In genomic region chrX:18499679-18500187, dm6 we compare ENCODE assay signal across 1 fruit fly cellular context.
A peak's percentile ranks its signal among the peaks of the same experiment; 100 is the strongest.
TF ChIP-seq lines count a peak whose summit lies in the region.

Pgant7 (minus strand) TSS chrX:18499986.
Xrcc2 (plus strand) TSS chrX:18500127.

TF ChIP-seq in whole organism, embryonic, 481 proteins besides CTCF, POLR2A, EP300 and RAD21 (continued from another document and continues in another):
- no peak for TF ChIP-seq CG32767 (GFP tag; IDR thresholded peaks at IDR 0.05; lab: Robert Waterston, UW)
- peak; percentile 56 for TF ChIP-seq trem (tag; optimal IDR thresholded peaks at IDR 0.05; lab: Kevin White, UChicago)
- no peak for TF ChIP-seq CG17912 (GFP tag; optimal IDR thresholded peaks at IDR 0.05; lab: Kevin White, UChicago)
- no peak for TF ChIP-seq Hand (GFP tag; optimal IDR thresholded peaks at IDR 0.05; lab: Kevin White, UChicago)
- TF ChIP-seq unc-4 (GFP tag; IDR thresholded peaks at IDR 0.05; lab: Robert Waterston, UW; ENCODE audit: partially characterized antibody): peak; percentile 69; the same call in 1 of the 2 replicates
- TF ChIP-seq CG11456 (GFP tag; IDR thresholded peaks at IDR 0.05; lab: Robert Waterston, UW): no peak
- peak; percentile 82 for TF ChIP-seq nerfin-2 (GFP tag; IDR thresholded peaks at IDR 0.05; lab: Robert Waterston, UW; ENCODE audit: partially characterized antibody)
- no peak for TF ChIP-seq H15 (GFP tag; IDR thresholded peaks at IDR 0.05; lab: Robert Waterston, UW)
- TF ChIP-seq pros (GFP tag; optimal IDR thresholded peaks at IDR 0.05; lab: Kevin White, UChicago): no peak
- no peak for TF ChIP-seq Bdp1 (GFP tag; optimal IDR thresholded peaks at IDR 0.05; lab: Kevin White, UChicago)
- TF ChIP-seq CG11247 (GFP tag; IDR thresholded peaks at IDR 0.05; lab: Robert Waterston, UW): no peak
- TF ChIP-seq fru (optimal IDR thresholded peaks at IDR 0.05; lab: Kevin White, UChicago): no peak
- TF ChIP-seq CG10147 (GFP tag; optimal IDR thresholded peaks at IDR 0.05; lab: Kevin White, UChicago): no peak
- TF ChIP-seq shn (GFP tag; optimal IDR thresholded peaks at IDR 0.05; lab: Kevin White, UChicago): no peak
- TF ChIP-seq Dref (GFP tag; IDR thresholded peaks at IDR 0.05; lab: Robert Waterston, UW): peak; percentile 71
- no peak for TF ChIP-seq CG12219 (GFP tag; optimal IDR thresholded peaks at IDR 0.05; lab: Kevin White, UChicago)
- no peak for TF ChIP-seq CG7372 (GFP tag; IDR thresholded peaks at IDR 0.05; lab: Robert Waterston, UW)
- TF ChIP-seq dysf (GFP tag; IDR thresholded peaks at IDR 0.05; lab: Robert Waterston, UW): no peak
- TF ChIP-seq cato (GFP tag; optimal IDR thresholded peaks at IDR 0.05; lab: Kevin White, UChicago; ENCODE audit: borderline replicate concordance): no peak
- peak; percentile 59; the same call in 1 of the 2 replicates for TF ChIP-seq tna (GFP tag; IDR thresholded peaks at IDR 0.05; lab: Robert Waterston, UW; ENCODE audit: partially characterized antibody)
- peak; percentile 67; the same call in 2 of the 3 replicates for TF ChIP-seq CG34422 (GFP tag; IDR thresholded peaks at IDR 0.05; lab: Robert Waterston, UW)
- no peak for TF ChIP-seq Hmx (GFP tag; optimal IDR thresholded peaks at IDR 0.05; lab: Kevin White, UChicago)
- no peak for TF ChIP-seq croc (GFP tag; conservative IDR thresholded peaks at IDR 0.05; lab: Robert Waterston, UW)
- no peak for TF ChIP-seq CG3407 (GFP tag; optimal IDR thresholded peaks at IDR 0.05; lab: Kevin White, UChicago)
- TF ChIP-seq Sry-δ (GFP tag; optimal IDR thresholded peaks at IDR 0.05; lab: Kevin White, UChicago): peak; percentile 72
- TF ChIP-seq ken (GFP tag; IDR thresholded peaks at IDR 0.05; lab: Robert Waterston, UW): no peak
- no peak for TF ChIP-seq Neu2 (GFP tag; optimal IDR thresholded peaks at IDR 0.05; lab: Kevin White, UChicago; ENCODE audit: borderline replicate concordance)
- TF ChIP-seq sqz (GFP tag; optimal IDR thresholded peaks at IDR 0.05; lab: Kevin White, UChicago): peak; percentile 26
- peak; percentile 42 for TF ChIP-seq CG4617 (GFP tag; optimal IDR thresholded peaks at IDR 0.05; lab: Kevin White, UChicago; ENCODE audit: borderline replicate concordance)
- no peak for TF ChIP-seq tll (GFP tag; optimal IDR thresholded peaks at IDR 0.05; lab: Kevin White, UChicago)
- peak; percentile 7 for TF ChIP-seq CG30020 (tag; optimal IDR thresholded peaks at IDR 0.05; lab: Kevin White, UChicago)
- TF ChIP-seq ewg (GFP tag; optimal IDR thresholded peaks at IDR 0.05; lab: Kevin White, UChicago): no peak
- TF ChIP-seq NfI (GFP tag; optimal IDR thresholded peaks at IDR 0.05; lab: Kevin White, UChicago): no peak
- TF ChIP-seq HLH4C (GFP tag; IDR thresholded peaks at IDR 0.05; lab: Robert Waterston, UW; ENCODE audit: partially characterized antibody): peak; percentile 85
- no peak for TF ChIP-seq Ets97D (GFP tag; optimal IDR thresholded peaks at IDR 0.05; lab: Kevin White, UChicago)
- no peak for TF ChIP-seq klu (GFP tag; IDR thresholded peaks at IDR 0.05; lab: Robert Waterston, UW)
- TF ChIP-seq Max (GFP tag; optimal IDR thresholded peaks at IDR 0.05; lab: Kevin White, UChicago): no peak
- TF ChIP-seq otp (GFP tag; IDR thresholded peaks at IDR 0.05; lab: Robert Waterston, UW): no peak
- no peak for TF ChIP-seq Hr39 (optimal IDR thresholded peaks at IDR 0.05; lab: Kevin White, UChicago)
- peak; percentile 10 for TF ChIP-seq nmo (GFP tag; optimal IDR thresholded peaks at IDR 0.05; lab: Kevin White, UChicago)
- TF ChIP-seq CG9876 (GFP tag; optimal IDR thresholded peaks at IDR 0.05; lab: Kevin White, UChicago): no peak
- TF ChIP-seq CG13775 (GFP tag; optimal IDR thresholded peaks at IDR 0.05; lab: Kevin White, UChicago): no peak
- TF ChIP-seq Drgx (GFP tag; IDR thresholded peaks at IDR 0.05; lab: Robert Waterston, UW): no peak
- no peak for TF ChIP-seq CG18262 (tag; optimal IDR thresholded peaks at IDR 0.05; lab: Kevin White, UChicago)
- no peak for TF ChIP-seq jumu (GFP tag; optimal IDR thresholded peaks at IDR 0.05; lab: Kevin White, UChicago)
- TF ChIP-seq CG17328 (GFP tag; IDR thresholded peaks at IDR 0.05; lab: Robert Waterston, UW): no peak
- TF ChIP-seq so (GFP tag; IDR thresholded peaks at IDR 0.05; lab: Robert Waterston, UW): no peak
- TF ChIP-seq MESR4 (GFP tag; optimal IDR thresholded peaks at IDR 0.05; lab: Kevin White, UChicago): peak; percentile 60
- no peak for TF ChIP-seq sr (GFP tag; IDR thresholded peaks at IDR 0.05; lab: Robert Waterston, UW)
- TF ChIP-seq Sox102F (GFP tag; optimal IDR thresholded peaks at IDR 0.05; lab: Kevin White, UChicago): no peak
- no peak for TF ChIP-seq CG12769 (tag; optimal IDR thresholded peaks at IDR 0.05; lab: Kevin White, UChicago)
- TF ChIP-seq CG13424 (tag; optimal IDR thresholded peaks at IDR 0.05; lab: Kevin White, UChicago): no peak
- no peak for TF ChIP-seq CG6175 (GFP tag; IDR thresholded peaks at IDR 0.05; lab: Robert Waterston, UW)
- TF ChIP-seq dati (GFP tag; IDR thresholded peaks at IDR 0.05; lab: Robert Waterston, UW): no peak
- peak; percentile 74 for TF ChIP-seq YL-1 (GFP tag; optimal IDR thresholded peaks at IDR 0.05; lab: Kevin White, UChicago)
- no peak for TF ChIP-seq CG10959 (GFP tag; IDR thresholded peaks at IDR 0.05; lab: Robert Waterston, UW)
- TF ChIP-seq ind (GFP tag; optimal IDR thresholded peaks at IDR 0.05; lab: Kevin White, UChicago): no peak
- peak; percentile 76; the same call in 2 of the 3 replicates for TF ChIP-seq CG34224 (GFP tag; IDR thresholded peaks at IDR 0.05; lab: Robert Waterston, UW; ENCODE audit: partially characterized antibody)
- TF ChIP-seq ems (GFP tag; optimal IDR thresholded peaks at IDR 0.05; lab: Kevin White, UChicago): no peak
- no peak for TF ChIP-seq CG2678 (tag; optimal IDR thresholded peaks at IDR 0.05; lab: Kevin White, UChicago)
- no peak for TF ChIP-seq ranshi (GFP tag; IDR thresholded peaks at IDR 0.05; lab: Robert Waterston, UW)
- peak; percentile 92 for TF ChIP-seq CG17186 (GFP tag; optimal IDR thresholded peaks at IDR 0.05; lab: Kevin White, UChicago)
- no peak for TF ChIP-seq cad (GFP tag; optimal IDR thresholded peaks at IDR 0.05; lab: Kevin White, UChicago)
- TF ChIP-seq Dek (tag; optimal IDR thresholded peaks at IDR 0.05; lab: Kevin White, UChicago): no peak
- no peak for TF ChIP-seq CG7987 (GFP tag; optimal IDR thresholded peaks at IDR 0.05; lab: Kevin White, UChicago)
- peak; percentile 65; the same call in 1 of the 2 replicates for TF ChIP-seq MBD-R2 (GFP tag; IDR thresholded peaks at IDR 0.05; lab: Robert Waterston, UW)
- no peak for TF ChIP-seq Elba2 (GFP tag; optimal IDR thresholded peaks at IDR 0.05; lab: Kevin White, UChicago)
- no peak for TF ChIP-seq CG6689 (GFP tag; IDR thresholded peaks at IDR 0.05; lab: Robert Waterston, UW)
- no peak for TF ChIP-seq Usf (GFP tag; optimal IDR thresholded peaks at IDR 0.05; lab: Kevin White, UChicago)
- no peak for TF ChIP-seq CG13894 (tag; optimal IDR thresholded peaks at IDR 0.05; lab: Kevin White, UChicago)
- no peak for TF ChIP-seq Kr (GFP tag; optimal IDR thresholded peaks at IDR 0.05; lab: Kevin White, UChicago)
- no peak for TF ChIP-seq Gsc (GFP tag; IDR thresholded peaks at IDR 0.05; lab: Robert Waterston, UW)
- no peak for TF ChIP-seq C15 (GFP tag; IDR thresholded peaks at IDR 0.05; lab: Robert Waterston, UW)
- no peak for TF ChIP-seq CG3847 (GFP tag; IDR thresholded peaks at IDR 0.05; lab: Robert Waterston, UW)
- TF ChIP-seq gsb (GFP tag; IDR thresholded peaks at IDR 0.05; lab: Robert Waterston, UW): no peak
- TF ChIP-seq sim (GFP tag; IDR thresholded peaks at IDR 0.05; lab: Robert Waterston, UW): no peak
- TF ChIP-seq Nf-YC (tag; optimal IDR thresholded peaks at IDR 0.05; lab: Kevin White, UChicago): no peak
- TF ChIP-seq CG10321 (GFP tag; IDR thresholded peaks at IDR 0.05; lab: Robert Waterston, UW): no peak
- TF ChIP-seq CG16863 (GFP tag; optimal IDR thresholded peaks at IDR 0.05; lab: Kevin White, UChicago): no peak
- peak; percentile 67 for TF ChIP-seq kah (GFP tag; optimal IDR thresholded peaks at IDR 0.05; lab: Kevin White, UChicago)
- no peak for TF ChIP-seq Hsf (GFP tag; optimal IDR thresholded peaks at IDR 0.05; lab: Kevin White, UChicago)
- no peak for TF ChIP-seq CG6683 (GFP tag; optimal IDR thresholded peaks at IDR 0.05; lab: Kevin White, UChicago)
- no peak for TF ChIP-seq p53 (GFP tag; optimal IDR thresholded peaks at IDR 0.05; lab: Kevin White, UChicago)
- TF ChIP-seq rib (GFP tag; IDR thresholded peaks at IDR 0.05; lab: Robert Waterston, UW): no peak
- no peak for TF ChIP-seq Lim3 (GFP tag; IDR thresholded peaks at IDR 0.05; lab: Robert Waterston, UW)
- no peak for TF ChIP-seq CG7928 (GFP tag; optimal IDR thresholded peaks at IDR 0.05; lab: Kevin White, UChicago)
- no peak for TF ChIP-seq dm (GFP tag; optimal IDR thresholded peaks at IDR 0.05; lab: Kevin White, UChicago)
- TF ChIP-seq CG8944 (GFP tag; optimal IDR thresholded peaks at IDR 0.05; lab: Kevin White, UChicago): no peak
- TF ChIP-seq CG3726 (GFP tag; IDR thresholded peaks at IDR 0.05; lab: Robert Waterston, UW): no peak
- TF ChIP-seq az2 (GFP tag; optimal IDR thresholded peaks at IDR 0.05; lab: Kevin White, UChicago): no peak
- peak; percentile 39 for TF ChIP-seq phol (tag; optimal IDR thresholded peaks at IDR 0.05; lab: Kevin White, UChicago)
- TF ChIP-seq CG31388 (GFP tag; optimal IDR thresholded peaks at IDR 0.05; lab: Kevin White, UChicago): no peak
- TF ChIP-seq ato (GFP tag; IDR thresholded peaks at IDR 0.05; lab: Robert Waterston, UW; ENCODE audit: partially characterized antibody): peak; percentile 44; the same call in 1 of the 2 replicates
- peak; percentile 65 for TF ChIP-seq knrl (GFP tag; IDR thresholded peaks at IDR 0.05; lab: Robert Waterston, UW; ENCODE audit: partially characterized antibody)
- no peak for TF ChIP-seq CG2202 (tag; optimal IDR thresholded peaks at IDR 0.05; lab: Kevin White, UChicago)
- no peak for TF ChIP-seq peb (GFP tag; IDR thresholded peaks at IDR 0.05; lab: Robert Waterston, UW)
- peak; percentile 65 for TF ChIP-seq pzg (GFP tag; optimal IDR thresholded peaks at IDR 0.05; lab: Kevin White, UChicago)
- no peak for TF ChIP-seq CG9215 (GFP tag; IDR thresholded peaks at IDR 0.05; lab: Robert Waterston, UW)
- peak; percentile 88 for TF ChIP-seq gfzf (GFP tag; optimal IDR thresholded peaks at IDR 0.05; lab: Kevin White, UChicago)
- TF ChIP-seq CG10431 (GFP tag; optimal IDR thresholded peaks at IDR 0.05; lab: Kevin White, UChicago): peak; percentile 14
- TF ChIP-seq Hmr (GFP tag; optimal IDR thresholded peaks at IDR 0.05; lab: Kevin White, UChicago): no peak
- no peak for TF ChIP-seq chn (GFP tag; optimal IDR thresholded peaks at IDR 0.05; lab: Kevin White, UChicago)
- TF ChIP-seq fd64A (GFP tag; optimal IDR thresholded peaks at IDR 0.05; lab: Kevin White, UChicago): no peak
- TF ChIP-seq Lhr (GFP tag; optimal IDR thresholded peaks at IDR 0.05; lab: Kevin White, UChicago): peak; percentile 26
- TF ChIP-seq CG2120 (GFP tag; optimal IDR thresholded peaks at IDR 0.05; lab: Kevin White, UChicago): no peak
- TF ChIP-seq Dip3 (GFP tag; optimal IDR thresholded peaks at IDR 0.05; lab: Kevin White, UChicago): no peak
- no peak for TF ChIP-seq wek (GFP tag; optimal IDR thresholded peaks at IDR 0.05; lab: Kevin White, UChicago)
- TF ChIP-seq run (tag; optimal IDR thresholded peaks at IDR 0.05; lab: Kevin White, UChicago): no peak
- 0 out of 3 replicates have a peak, but pooled peaks have one; percentile 26 for TF ChIP-seq row (GFP tag; IDR thresholded peaks at IDR 0.05; lab: Robert Waterston, UW)
- TF ChIP-seq pho (GFP tag; optimal IDR thresholded peaks at IDR 0.05; lab: Kevin White, UChicago): no peak
- no peak for TF ChIP-seq ci (GFP tag; IDR thresholded peaks at IDR 0.05; lab: Robert Waterston, UW)
- no peak for TF ChIP-seq zfh1 (GFP tag; IDR thresholded peaks at IDR 0.05; lab: Robert Waterston, UW)
- no peak for TF ChIP-seq CG12744 (GFP tag; optimal IDR thresholded peaks at IDR 0.05; lab: Kevin White, UChicago)
- peak; percentile 69; the same call in 2 of the 3 replicates for TF ChIP-seq CG6791 (GFP tag; IDR thresholded peaks at IDR 0.05; lab: Robert Waterston, UW; ENCODE audit: partially characterized antibody)
- TF ChIP-seq Xbp1 (GFP tag; optimal IDR thresholded peaks at IDR 0.05; lab: Kevin White, UChicago): no peak
- no peak for TF ChIP-seq al (GFP tag; IDR thresholded peaks at IDR 0.05; lab: Robert Waterston, UW)
- TF ChIP-seq ssp (GFP tag; IDR thresholded peaks at IDR 0.05; lab: Robert Waterston, UW): no peak
- TF ChIP-seq CG2129 (GFP tag; IDR thresholded peaks at IDR 0.05; lab: Robert Waterston, UW; ENCODE audit: partially characterized antibody): peak; percentile 34; the same call in 1 of the 2 replicates
- no peak for TF ChIP-seq pan (optimal IDR thresholded peaks at IDR 0.05; lab: Kevin White, UChicago)
- peak in 1 of 2 experiments; percentile 59 for TF ChIP-seq pan (GFP tag; optimal IDR thresholded peaks at IDR 0.05 in 1 of 2, IDR thresholded peaks at IDR 0.05 in 1 of 2)
- TF ChIP-seq unpg (GFP tag; optimal IDR thresholded peaks at IDR 0.05; lab: Kevin White, UChicago): no peak
- no peak for TF ChIP-seq Xrp1 (GFP tag; IDR thresholded peaks at IDR 0.05; lab: Robert Waterston, UW)
- TF ChIP-seq br (optimal IDR thresholded peaks at IDR 0.05; lab: Kevin White, UChicago): no peak
- TF ChIP-seq ash1 (GFP tag; optimal IDR thresholded peaks at IDR 0.05; lab: Kevin White, UChicago): no peak
- TF ChIP-seq CG11696 (GFP tag; IDR thresholded peaks at IDR 0.05; lab: Robert Waterston, UW): no peak
- TF ChIP-seq slp2 (GFP tag; optimal IDR thresholded peaks at IDR 0.05; lab: Kevin White, UChicago): no peak
- peak; percentile 48; the same call in 1 of the 3 replicates for TF ChIP-seq mld (GFP tag; IDR thresholded peaks at IDR 0.05; lab: Robert Waterston, UW; ENCODE audit: partially characterized antibody)
- no peak for TF ChIP-seq org-1 (GFP tag; optimal IDR thresholded peaks at IDR 0.05; lab: Kevin White, UChicago)
- TF ChIP-seq CG11504 (tag; optimal IDR thresholded peaks at IDR 0.05; lab: Kevin White, UChicago): peak; percentile 73
- TF ChIP-seq CG17829 (tag; optimal IDR thresholded peaks at IDR 0.05; lab: Kevin White, UChicago): peak; percentile 20
- no peak for TF ChIP-seq Oaz (GFP tag; IDR thresholded peaks at IDR 0.05; lab: Robert Waterston, UW)
- TF ChIP-seq CG7745 (tag; optimal IDR thresholded peaks at IDR 0.05; lab: Kevin White, UChicago): no peak
- peak; percentile 86 for TF ChIP-seq Dll (GFP tag; IDR thresholded peaks at IDR 0.05; lab: Robert Waterston, UW; ENCODE audit: partially characterized antibody)
- TF ChIP-seq CG18764 (GFP tag; optimal IDR thresholded peaks at IDR 0.05; lab: Kevin White, UChicago): no peak
- no peak for TF ChIP-seq Oli (tag; optimal IDR thresholded peaks at IDR 0.05; lab: Kevin White, UChicago)
